Fruit fly (Drosophila melanogaster) whole organism: ENCODE results near the gene Ptp61F.

Experiments
- CG8478 ChIP-seq: fragments of >200 bp; optimal IDR thresholded peaks from 2 replicates; lab custom pipeline; 2018; ENCODE audit warnings: inconsistent platforms
- pan ChIP-seq: fragments of >200 bp; optimal IDR thresholded peaks from 2 replicates; lab custom pipeline; 2017

- no peak for TF ChIP-seq CG8478 (lab: Kevin White, UChicago)
- no peak for TF ChIP-seq pan
Measured at dm6 chr3L:1469241-1469640, 5.8 kb downstream of the Ptp61F start.
